Fruit fly (Drosophila melanogaster): ENCODE results near the gene CG12541.

The CG12541 gene

DNA sequence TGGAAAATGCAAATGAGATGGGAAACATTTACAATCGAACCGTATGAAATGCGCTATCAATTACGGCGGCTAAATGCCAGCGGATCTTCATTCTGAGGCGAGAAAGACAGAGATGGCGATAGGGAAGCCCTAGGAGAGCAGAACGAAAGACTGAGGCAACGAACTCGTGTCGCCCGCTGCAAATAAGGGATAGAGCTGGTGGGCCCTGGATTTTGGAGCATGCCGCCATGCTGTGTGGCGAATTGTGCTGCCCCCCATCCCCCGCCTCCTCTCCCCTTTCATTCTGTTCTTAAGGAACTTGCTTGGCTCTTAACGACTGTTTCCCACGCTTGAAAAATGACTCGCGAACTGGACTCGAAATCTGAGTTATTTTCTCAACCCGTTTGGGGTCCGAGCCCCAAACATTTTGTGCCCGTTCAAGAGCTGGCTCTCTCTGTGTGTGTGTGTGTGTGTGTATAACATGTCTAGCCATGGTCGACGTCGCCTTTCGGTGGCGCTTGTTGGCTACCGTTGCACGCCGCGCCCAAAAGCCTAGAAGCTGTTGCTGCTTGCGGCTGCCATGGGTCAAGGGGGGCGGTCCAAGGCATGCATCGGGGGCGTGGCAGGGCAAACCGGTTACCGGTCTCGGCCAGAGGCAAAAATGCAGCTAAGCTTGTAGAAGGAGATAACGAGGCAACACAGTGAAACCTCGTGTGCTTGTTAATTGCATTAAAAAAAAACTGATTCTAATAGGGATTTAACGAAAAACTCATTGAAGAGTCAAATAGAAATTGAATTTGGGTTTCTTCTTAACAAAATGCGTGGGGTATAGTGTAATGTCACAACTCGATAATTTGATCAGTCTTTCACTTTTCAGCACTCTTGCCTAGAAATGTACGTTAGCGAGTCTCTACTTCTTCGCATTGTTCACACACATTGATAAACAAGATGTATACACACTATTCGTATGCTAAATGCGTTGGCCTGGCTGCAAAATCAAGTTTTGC, 57.5 kb downstream of the CG12541 start (continued):
- peak; percentile 61 for TF ChIP-seq Gug (GFP tag; IDR thresholded peaks at IDR 0.05)
- peak; percentile 70 for TF ChIP-seq fd59A (GFP tag; optimal IDR thresholded peaks at IDR 0.05)
- peak; percentile 60 for TF ChIP-seq CG8632 (GFP tag; optimal IDR thresholded peaks at IDR 0.05)
- peak; percentile 51 for TF ChIP-seq Smox (GFP tag; optimal IDR thresholded peaks at IDR 0.05)
- peak; percentile 45 for TF ChIP-seq CG7368 (GFP tag; optimal IDR thresholded peaks at IDR 0.05)
- peak; percentile 63 to 71 for TF ChIP-seq ss (GFP tag; optimal IDR thresholded peaks at IDR 0.05)
- no peak for TF ChIP-seq fkh (GFP tag; optimal IDR thresholded peaks at IDR 0.05)
- peak; percentile 45 for TF ChIP-seq vri (GFP tag; optimal IDR thresholded peaks at IDR 0.05)
- TF ChIP-seq CG6163 (GFP tag; IDR thresholded peaks at IDR 0.05) = peak; percentile 65; the same call in 2 of the 3 replicates
- TF ChIP-seq CG10631 (GFP tag; optimal IDR thresholded peaks at IDR 0.05) = peak; percentile 67
- peak; percentile 56 for TF ChIP-seq Hr39 (GFP tag; optimal IDR thresholded peaks at IDR 0.05)
- TF ChIP-seq fd85E (GFP tag; optimal IDR thresholded peaks at IDR 0.05) = no peak
- peak; percentile 21 for TF ChIP-seq Ets21C (GFP tag; optimal IDR thresholded peaks at IDR 0.05)
- TF ChIP-seq CG34406 (GFP tag; optimal IDR thresholded peaks at IDR 0.05) = peak; percentile 62
- TF ChIP-seq dsx (GFP tag; optimal IDR thresholded peaks at IDR 0.05; ENCODE audit: poor library complexity, severe bottlenecking) = peak; percentile 49
- TF ChIP-seq CG32006 (GFP tag; optimal IDR thresholded peaks at IDR 0.05) = peak; percentile 73
- no peak for TF ChIP-seq CG8319 (GFP tag; optimal IDR thresholded peaks at IDR 0.05)
- TF ChIP-seq CG10669 (GFP tag; optimal IDR thresholded peaks at IDR 0.05) = peak; percentile 75
- TF ChIP-seq Met (GFP tag; optimal IDR thresholded peaks at IDR 0.05) = peak; percentile 78
- peak; percentile 82 for TF ChIP-seq Ets96B (tag; optimal IDR thresholded peaks at IDR 0.05)

dm6 chrX:7007693-7008092, 58.2 kb downstream of the CG12541 start:
- TF ChIP-seq CG11762 (GFP tag; optimal IDR thresholded peaks at IDR 0.05; ENCODE audit: insufficient read depth) (no peak), CG11294 (GFP tag; IDR thresholded peaks at IDR 0.05) (no peak), CG6163 (GFP tag; IDR thresholded peaks at IDR 0.05) (peak; percentile 19; the same call in 1 of the 3 replicates), Ets21C (GFP tag; optimal IDR thresholded peaks at IDR 0.05) (no peak), Lpt (GFP tag; optimal IDR thresholded peaks at IDR 0.05) (no peak), CG8632 (GFP tag; optimal IDR thresholded peaks at IDR 0.05) (no peak), Sox15 (GFP tag; optimal IDR thresholded peaks at IDR 0.05) (no peak), CG3032 (tag; optimal IDR thresholded peaks at IDR 0.05) (peak; percentile 27), CG10631 (GFP tag; optimal IDR thresholded peaks at IDR 0.05) (peak; percentile 24), esn (GFP tag; optimal IDR thresholded peaks at IDR 0.05) (peak; percentile 49), dsx (GFP tag; optimal IDR thresholded peaks at IDR 0.05; ENCODE audit: poor library complexity, severe bottlenecking) (peak; percentile 6), net (GFP tag; optimal IDR thresholded peaks at IDR 0.05) (peak; percentile 0), Hr4 (GFP tag; optimal IDR thresholded peaks at IDR 0.05) (no peak), Sox14 (GFP tag; optimal IDR thresholded peaks at IDR 0.05) (no peak), CG31627 (GFP tag; optimal IDR thresholded peaks at IDR 0.05) (peak; percentile 19), Met (GFP tag; optimal IDR thresholded peaks at IDR 0.05) (peak; percentile 51), acj6 (GFP tag; optimal IDR thresholded peaks at IDR 0.05) (no peak), topi (GFP tag; optimal IDR thresholded peaks at IDR 0.05) (peak; percentile 37), salr (GFP tag; optimal IDR thresholded peaks at IDR 0.05) (no peak), CG11902 (GFP tag; optimal IDR thresholded peaks at IDR 0.05) (no peak), eg (GFP tag; IDR thresholded peaks at IDR 0.05) (no peak), Ets96B (tag; optimal IDR thresholded peaks at IDR 0.05) (no peak), CG34406 (GFP tag; optimal IDR thresholded peaks at IDR 0.05) (peak; percentile 6), CG7368 (GFP tag; optimal IDR thresholded peaks at IDR 0.05) (no peak), Eip78C (GFP tag) (peak; percentile 76), achi (GFP tag; optimal IDR thresholded peaks at IDR 0.05) (peak; percentile 30), vri (GFP tag; optimal IDR thresholded peaks at IDR 0.05) (peak; percentile 12), Smox (GFP tag; optimal IDR thresholded peaks at IDR 0.05) (peak; percentile 29), Eip75B (GFP tag; optimal IDR thresholded peaks at IDR 0.05) (no peak), CG6792 (GFP tag; optimal IDR thresholded peaks at IDR 0.05) (peak; percentile 1), dac (GFP tag; optimal IDR thresholded peaks at IDR 0.05) (no peak), Hr39 (GFP tag; optimal IDR thresholded peaks at IDR 0.05) (peak; percentile 19), OdsH (GFP tag; optimal IDR thresholded peaks at IDR 0.05) (peak; percentile 26), pdm3 (GFP tag; optimal IDR thresholded peaks at IDR 0.05) (peak; percentile 37), CG6854 (GFP tag; optimal IDR thresholded peaks at IDR 0.05) (no peak), CG10669 (GFP tag; optimal IDR thresholded peaks at IDR 0.05) (peak; percentile 19), lz (GFP tag; optimal IDR thresholded peaks at IDR 0.05) (no peak), CG3919 (GFP tag; optimal IDR thresholded peaks at IDR 0.05) (no peak), Gug (GFP tag; IDR thresholded peaks at IDR 0.05) (no peak), ss (GFP tag; optimal IDR thresholded peaks at IDR 0.05) (no peak)
